Fruit fly (Drosophila melanogaster): ENCODE results near the gene Deaf1.

The Deaf1 gene

dm6 chr3L:19807103-19807502, 10.9 kb upstream of the Deaf1 start, which contains the start of the genes CG14104 and Kap-alpha1 (continued):
- TF ChIP-seq Ets97D (GFP tag; optimal IDR thresholded peaks at IDR 0.05) = no peak
- TF ChIP-seq CG9437 (GFP tag; optimal IDR thresholded peaks at IDR 0.05) = no peak
- TF ChIP-seq lilli (GFP tag; optimal IDR thresholded peaks at IDR 0.05) = no peak
- no peak for TF ChIP-seq Blimp-1 (GFP tag; optimal IDR thresholded peaks at IDR 0.05)
- TF ChIP-seq CG1024 (GFP tag; IDR thresholded peaks at IDR 0.05) = no peak
- no peak for TF ChIP-seq Poxn (GFP tag; IDR thresholded peaks at IDR 0.05)
- no peak for TF ChIP-seq CG7372 (GFP tag; IDR thresholded peaks at IDR 0.05)
- TF ChIP-seq CG14965 (GFP tag; optimal IDR thresholded peaks at IDR 0.05; ENCODE audit: borderline replicate concordance) = no peak
- no peak for TF ChIP-seq CG3838 (GFP tag; optimal IDR thresholded peaks at IDR 0.05)
- TF ChIP-seq CG11504 (tag; optimal IDR thresholded peaks at IDR 0.05) = no peak
- TF ChIP-seq Meics (GFP tag; optimal IDR thresholded peaks at IDR 0.05) = no peak
- TF ChIP-seq kni (GFP tag; optimal IDR thresholded peaks at IDR 0.05) = no peak
- TF ChIP-seq PHDP (tag; optimal IDR thresholded peaks at IDR 0.05) = no peak
- no peak for TF ChIP-seq Nf-YC (tag; optimal IDR thresholded peaks at IDR 0.05)
- no peak for TF ChIP-seq Chrac-16 (GFP tag; optimal IDR thresholded peaks at IDR 0.05)
- TF ChIP-seq danr (GFP tag; IDR thresholded peaks at IDR 0.05) = no peak
- TF ChIP-seq dmrt11E (tag; optimal IDR thresholded peaks at IDR 0.05) = no peak
- TF ChIP-seq dan (GFP tag; IDR thresholded peaks at IDR 0.05) = no peak
- no peak for TF ChIP-seq CG10274 (GFP tag; optimal IDR thresholded peaks at IDR 0.05)
- no peak for TF ChIP-seq CG11560 (tag; IDR thresholded peaks at IDR 0.05)
- TF ChIP-seq CG3065 (GFP tag; optimal IDR thresholded peaks at IDR 0.05) = no peak
- no peak for TF ChIP-seq sens-2 (GFP tag; IDR thresholded peaks at IDR 0.05)
- no peak for TF ChIP-seq chn (GFP tag; optimal IDR thresholded peaks at IDR 0.05)
- no peak for TF ChIP-seq shn (GFP tag; optimal IDR thresholded peaks at IDR 0.05)
- peak; percentile 21; the same call in 1 of the 2 replicates for TF ChIP-seq CG2129 (GFP tag; IDR thresholded peaks at IDR 0.05; ENCODE audit: partially characterized antibody)
- TF ChIP-seq Abd-B (GFP tag; optimal IDR thresholded peaks at IDR 0.05) = no peak
- no peak for TF ChIP-seq gt (GFP tag; IDR thresholded peaks at IDR 0.05)
- peak; percentile 67 for TF ChIP-seq CG8478 (optimal IDR thresholded peaks at IDR 0.05)
- no peak for TF ChIP-seq eve (GFP tag; optimal IDR thresholded peaks at IDR 0.05)
- TF ChIP-seq chinmo (GFP tag; IDR thresholded peaks at IDR 0.05; ENCODE audit: partially characterized antibody) = peak; percentile 88
- peak; percentile 45; the same call in 1 of the 3 replicates for TF ChIP-seq CG34422 (GFP tag; IDR thresholded peaks at IDR 0.05)
- TF ChIP-seq gsb-n (tag; optimal IDR thresholded peaks at IDR 0.05) = no peak
- peak; percentile 20 for TF ChIP-seq Sin3A (optimal IDR thresholded peaks at IDR 0.05)
- TF ChIP-seq CG34376 (GFP tag; optimal IDR thresholded peaks at IDR 0.05) = no peak
- TF ChIP-seq fd102C (GFP tag; optimal IDR thresholded peaks at IDR 0.05) = no peak
- TF ChIP-seq tll (GFP tag; optimal IDR thresholded peaks at IDR 0.05) = no peak
- TF ChIP-seq aop (GFP tag; IDR thresholded peaks at IDR 0.05) = no peak
- no peak for TF ChIP-seq CG6813 (GFP tag; optimal IDR thresholded peaks at IDR 0.05)
- TF ChIP-seq tgo (GFP tag; IDR thresholded peaks at IDR 0.05) = no peak
- no peak for TF ChIP-seq Usf (GFP tag; optimal IDR thresholded peaks at IDR 0.05)
- no peak for TF ChIP-seq fd3F (GFP tag; optimal IDR thresholded peaks at IDR 0.05)
- no peak for TF ChIP-seq Hmr (GFP tag; optimal IDR thresholded peaks at IDR 0.05)
- no peak for TF ChIP-seq Atf6 (GFP tag; IDR thresholded peaks at IDR 0.05)
- TF ChIP-seq YL-1 (GFP tag; optimal IDR thresholded peaks at IDR 0.05) = peak; percentile 57
- 0 out of 3 replicates have a peak, but pooled peaks have one; percentile 12 for TF ChIP-seq mld (GFP tag; IDR thresholded peaks at IDR 0.05; ENCODE audit: partially characterized antibody)
- TF ChIP-seq CkIIα-i1 (GFP tag; IDR thresholded peaks at IDR 0.05) = no peak
- no peak for TF ChIP-seq Ets65A (GFP tag)
- peak; percentile 92 for TF ChIP-seq cg (GFP tag; optimal IDR thresholded peaks at IDR 0.05)
- no peak for TF ChIP-seq Mes4 (GFP tag; optimal IDR thresholded peaks at IDR 0.05)
- TF ChIP-seq dpn (GFP tag; optimal IDR thresholded peaks at IDR 0.05) = no peak
- no peak for TF ChIP-seq Drgx (GFP tag; IDR thresholded peaks at IDR 0.05)
- no peak for TF ChIP-seq ttk (GFP tag; IDR thresholded peaks at IDR 0.05)

Data from whole organism, embryonic.